Worm (Caenorhabditis elegans) whole organism, mixed stage, embryonic: ENCODE data around the gene gro-1.

Experiments
- blmp-1 ChIP-seq: fragments of 150-350 bp; optimal IDR thresholded peaks from 2 replicates; lab custom pipeline; 2014; ENCODE audit warnings: missing biosample characterization, missing genetic modification characterization
- ceh-39 ChIP-seq: fragments of 150-350 bp; optimal IDR thresholded peaks from 2 replicates; lab custom pipeline; 2014; ENCODE audit warnings: missing biosample characterization, missing genetic modification characterization
- mab-5 ChIP-seq: fragments of 150-350 bp; optimal IDR thresholded peaks from 2 replicates; lab custom pipeline; 2014; ENCODE audit warnings: missing biosample characterization, missing genetic modification characterization
- mep-1 ChIP-seq: fragments of 150-350 bp; optimal IDR thresholded peaks from 2 replicates; lab custom pipeline; 2017; ENCODE audit warnings: missing biosample characterization, missing genetic modification reagents, missing genetic modification characterization, inconsistent platforms
- nhr-237 ChIP-seq: fragments of 150-350 bp; optimal IDR thresholded peaks from 2 replicates; lab custom pipeline; 2014; ENCODE audit warnings: missing biosample characterization, missing genetic modification characterization
- pha-4 ChIP-seq: fragments of 150-350 bp; optimal IDR thresholded peaks from 2 replicates; lab custom pipeline; 2018; ENCODE audit warnings: missing biosample characterization, missing genetic modification reagents, missing genetic modification characterization
- unc-39 ChIP-seq: fragments of 150-350 bp; optimal IDR thresholded peaks from 2 replicates; lab custom pipeline; 2014; ENCODE audit warnings: missing biosample characterization, missing genetic modification characterization
- unc-62 ChIP-seq: fragments of 150-350 bp; optimal IDR thresholded peaks from 2 replicates; lab custom pipeline; 2014; ENCODE audit warnings: missing biosample characterization, missing genetic modification reagents, missing genetic modification characterization
- zip-8 ChIP-seq: fragments of 150-350 bp; optimal IDR thresholded peaks from 2 replicates; lab custom pipeline; 2014; ENCODE audit warnings: missing biosample characterization, missing genetic modification characterization

DNA sequence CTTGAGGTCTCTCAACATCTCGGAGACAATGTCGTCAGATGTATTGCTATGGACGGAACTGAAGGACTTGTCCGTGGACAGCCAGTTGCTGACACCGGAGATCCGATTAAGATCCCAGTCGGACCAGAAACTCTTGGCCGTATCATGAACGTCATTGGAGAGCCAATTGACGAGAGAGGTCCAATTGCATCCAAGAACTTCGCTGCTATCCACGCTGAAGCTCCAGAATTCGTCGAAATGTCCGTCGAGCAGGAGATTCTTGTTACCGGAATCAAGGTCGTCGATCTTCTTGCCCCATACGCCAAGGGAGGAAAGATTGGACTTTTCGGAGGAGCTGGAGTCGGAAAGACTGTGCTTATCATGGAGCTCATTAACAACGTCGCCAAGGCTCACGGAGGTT is 36.1 kb upstream of the gro-1 start:
- no peak for TF ChIP-seq pha-4
- TF ChIP-seq nhr-237 (tag; lab: Kevin White, UChicago): no peak
- no peak for TF ChIP-seq unc-39 (tag; lab: Kevin White, UChicago)
- TF ChIP-seq zip-8 (tag; lab: Kevin White, UChicago): no peak
- TF ChIP-seq mep-1 (tag; lab: Kevin White, UChicago): no peak
- no peak for TF ChIP-seq unc-62 (GFP tag; lab: Kevin White, UChicago)
- no peak for TF ChIP-seq blmp-1 (tag; lab: Kevin White, UChicago)
- TF ChIP-seq ceh-39 (tag; lab: Kevin White, UChicago): no peak
- no peak for TF ChIP-seq mab-5
